Fruit fly (Drosophila melanogaster): ENCODE data around the gene CG14736.

Gene CG14736

dm6 chr3R:12090549-12090948 lies 50.2 kb downstream of the CG14736 start, which contains the start of gene ATP8B (continued):
- TF ChIP-seq Hr78 (GFP tag; optimal IDR thresholded peaks at IDR 0.05) = peak in 1 of 2 experiments; percentile 90
- no peak for TF ChIP-seq danr (GFP tag; IDR thresholded peaks at IDR 0.05)
- no peak for TF ChIP-seq croc (GFP tag; conservative IDR thresholded peaks at IDR 0.05)
- TF ChIP-seq luna (GFP tag; optimal IDR thresholded peaks at IDR 0.05) = no peak
- no peak for TF ChIP-seq CG11695 (GFP tag; IDR thresholded peaks at IDR 0.05)
- TF ChIP-seq Ravus (GFP tag; IDR thresholded peaks at IDR 0.05) = no peak
- TF ChIP-seq CG12104 (GFP tag; optimal IDR thresholded peaks at IDR 0.05) = no peak
- TF ChIP-seq MESR4 (GFP tag; optimal IDR thresholded peaks at IDR 0.05) = no peak
- TF ChIP-seq CG3847 (GFP tag; IDR thresholded peaks at IDR 0.05) = no peak
- TF ChIP-seq seq (GFP tag; IDR thresholded peaks at IDR 0.05) = no peak
- TF ChIP-seq hkb (optimal IDR thresholded peaks at IDR 0.05) = no peak
- no peak for TF ChIP-seq hkb (GFP tag; IDR thresholded peaks at IDR 0.05)
- no peak for TF ChIP-seq CG11456 (GFP tag; IDR thresholded peaks at IDR 0.05)
- no peak for TF ChIP-seq Neu2 (GFP tag; optimal IDR thresholded peaks at IDR 0.05; ENCODE audit: borderline replicate concordance)
- peak; percentile 78 for TF ChIP-seq CG3163 (GFP tag; optimal IDR thresholded peaks at IDR 0.05)
- TF ChIP-seq CG18476 (GFP tag; optimal IDR thresholded peaks at IDR 0.05) = no peak
- no peak for TF ChIP-seq NFAT (GFP tag; IDR thresholded peaks at IDR 0.05)
- TF ChIP-seq CG11696 (GFP tag; IDR thresholded peaks at IDR 0.05) = no peak
- TF ChIP-seq CG18619 (GFP tag; optimal IDR thresholded peaks at IDR 0.05) = no peak
- TF ChIP-seq inv (GFP tag; IDR thresholded peaks at IDR 0.05; ENCODE audit: partially characterized antibody) = peak; percentile 18; the same call in 1 of the 2 replicates
- no peak for TF ChIP-seq pum (GFP tag; optimal IDR thresholded peaks at IDR 0.05)
- no peak for TF ChIP-seq cg (GFP tag; optimal IDR thresholded peaks at IDR 0.05)
- TF ChIP-seq zen2 (GFP tag; IDR thresholded peaks at IDR 0.05; ENCODE audit: partially characterized antibody) = peak; percentile 42; the same call in 1 of the 3 replicates
- no peak for TF ChIP-seq Taf1 (GFP tag; IDR thresholded peaks at IDR 0.05)
- TF ChIP-seq ro (GFP tag; IDR thresholded peaks at IDR 0.05) = no peak
- no peak for TF ChIP-seq CG13424 (tag; optimal IDR thresholded peaks at IDR 0.05)
- TF ChIP-seq CG9437 (GFP tag; optimal IDR thresholded peaks at IDR 0.05) = no peak
- TF ChIP-seq mld (GFP tag; IDR thresholded peaks at IDR 0.05; ENCODE audit: partially characterized antibody) = no peak
- no peak for TF ChIP-seq sisA (GFP tag; IDR thresholded peaks at IDR 0.05)
- no peak for TF ChIP-seq maf-S (GFP tag; optimal IDR thresholded peaks at IDR 0.05)
- 0 out of 3 replicates have a peak, but pooled peaks have one; percentile 23 for TF ChIP-seq otp (GFP tag; IDR thresholded peaks at IDR 0.05)
- TF ChIP-seq BtbVII (GFP tag; optimal IDR thresholded peaks at IDR 0.05) = no peak
- TF ChIP-seq Xrp1 (GFP tag; IDR thresholded peaks at IDR 0.05) = no peak
- TF ChIP-seq sr (GFP tag; IDR thresholded peaks at IDR 0.05) = no peak
- peak; percentile 60; the same call in 2 of the 4 replicates for TF ChIP-seq chinmo (GFP tag; IDR thresholded peaks at IDR 0.05; ENCODE audit: partially characterized antibody)
- TF ChIP-seq Bgb (GFP tag; IDR thresholded peaks at IDR 0.05; ENCODE audit: partially characterized antibody) = no peak
- no peak for TF ChIP-seq en (GFP tag; optimal IDR thresholded peaks at IDR 0.05)
- no peak for TF ChIP-seq CG8478 (optimal IDR thresholded peaks at IDR 0.05)
- TF ChIP-seq HLH4C (GFP tag; IDR thresholded peaks at IDR 0.05; ENCODE audit: partially characterized antibody) = no peak
- TF ChIP-seq nau (GFP tag; optimal IDR thresholded peaks at IDR 0.05) = no peak
- no peak for TF ChIP-seq bab2 (GFP tag; optimal IDR thresholded peaks at IDR 0.05)
- TF ChIP-seq disco-r (GFP tag; optimal IDR thresholded peaks at IDR 0.05) = no peak
- TF ChIP-seq CG7786 (GFP tag; optimal IDR thresholded peaks at IDR 0.05) = no peak
- TF ChIP-seq CG16779 (GFP tag; IDR thresholded peaks at IDR 0.05) = no peak
- no peak for TF ChIP-seq Lim3 (GFP tag; IDR thresholded peaks at IDR 0.05)
- TF ChIP-seq CG12769 (tag; optimal IDR thresholded peaks at IDR 0.05) = peak; percentile 73
- TF ChIP-seq CG10462 (GFP tag; optimal IDR thresholded peaks at IDR 0.05) = no peak
- peak; percentile 2 for TF ChIP-seq exex (tag; optimal IDR thresholded peaks at IDR 0.05)
- TF ChIP-seq sens (GFP tag) = no peak
- no peak for TF ChIP-seq cato (GFP tag; optimal IDR thresholded peaks at IDR 0.05; ENCODE audit: borderline replicate concordance)
- TF ChIP-seq CG17328 (GFP tag; IDR thresholded peaks at IDR 0.05) = no peak
- TF ChIP-seq aop (GFP tag; IDR thresholded peaks at IDR 0.05) = no peak
